Fruit fly (Drosophila melanogaster): ENCODE results near the gene NetA.
A peak's percentile ranks its signal among the peaks of the same experiment; 100 is the strongest.

The NetA gene

DNA sequence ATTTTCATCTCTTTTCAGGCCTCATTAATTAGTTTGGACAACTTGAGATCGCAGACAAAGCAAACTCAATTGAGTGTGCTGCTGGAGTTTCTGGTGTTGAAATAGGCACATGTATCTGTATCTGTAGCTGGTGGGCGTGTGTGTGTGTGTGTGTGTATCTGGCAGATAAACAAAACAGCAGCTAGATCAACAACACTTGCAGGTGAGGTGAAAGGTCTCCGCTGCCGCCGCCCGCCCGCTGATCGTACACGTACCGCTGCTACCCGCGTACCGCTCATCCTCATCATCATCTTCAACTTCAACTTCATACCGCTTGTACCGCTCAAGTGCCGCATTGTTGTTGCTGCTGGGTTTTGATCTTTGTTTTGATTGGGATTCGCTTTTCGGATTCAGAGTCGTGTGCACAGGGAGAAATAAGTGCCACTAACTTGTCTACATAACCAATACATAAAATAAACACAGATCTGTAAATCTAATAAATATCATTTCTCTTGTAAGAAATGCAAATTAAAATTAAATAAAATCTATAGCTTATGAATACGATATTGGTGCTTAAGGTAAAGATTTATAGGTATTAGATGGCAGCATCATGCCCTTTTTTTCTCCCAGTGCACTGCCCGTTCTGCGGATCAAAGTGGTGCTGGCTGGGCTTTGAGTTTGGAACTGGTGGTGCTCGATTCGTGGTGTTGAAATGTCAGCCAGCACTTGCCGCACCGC, 26.5 kb downstream of the NetA start (continued):
- peak; percentile 83 for TF ChIP-seq CG2202 (tag; optimal IDR thresholded peaks at IDR 0.05)
- peak; percentile 52 for TF ChIP-seq CG13123 (GFP tag; optimal IDR thresholded peaks at IDR 0.05)
- TF ChIP-seq Lhr (GFP tag; optimal IDR thresholded peaks at IDR 0.05) = peak; percentile 64
- no peak for TF ChIP-seq sima (GFP tag; optimal IDR thresholded peaks at IDR 0.05)
- TF ChIP-seq peb (GFP tag; IDR thresholded peaks at IDR 0.05) = peak; percentile 59
- TF ChIP-seq chn (GFP tag; optimal IDR thresholded peaks at IDR 0.05) = peak; percentile 74
- TF ChIP-seq h (optimal IDR thresholded peaks at IDR 0.05) = no peak
- peak; percentile 47 for TF ChIP-seq Antp (GFP tag; optimal IDR thresholded peaks at IDR 0.05)
- TF ChIP-seq HLHmδ (GFP tag; optimal IDR thresholded peaks at IDR 0.05) = peak; percentile 79
- peak; percentile 56; the same call in 2 of the 3 replicates for TF ChIP-seq Mrtf (GFP tag; IDR thresholded peaks at IDR 0.05)
- no peak for TF ChIP-seq CG9932 (GFP tag; IDR thresholded peaks at IDR 0.05)
- TF ChIP-seq Abd-B (GFP tag; optimal IDR thresholded peaks at IDR 0.05) = peak; percentile 83
- peak; percentile 60 for TF ChIP-seq Jarid2 (GFP tag; optimal IDR thresholded peaks at IDR 0.05)
- TF ChIP-seq CG13296 (GFP tag; optimal IDR thresholded peaks at IDR 0.05) = peak; percentile 37
- TF ChIP-seq CG4328 (GFP tag; optimal IDR thresholded peaks at IDR 0.05) = peak; percentile 63
- no peak for TF ChIP-seq sna (GFP tag; IDR thresholded peaks at IDR 0.05; ENCODE audit: partially characterized antibody)
- TF ChIP-seq toy (GFP tag; IDR thresholded peaks at IDR 0.05) = no peak
- peak; percentile 87 for TF ChIP-seq CG17359 (tag; optimal IDR thresholded peaks at IDR 0.05)
- TF ChIP-seq CG10147 (GFP tag; optimal IDR thresholded peaks at IDR 0.05) = peak; percentile 34
- TF ChIP-seq E2f2 (GFP tag; IDR thresholded peaks at IDR 0.05) = peak; percentile 46; the same call in 1 of the 2 replicates
- TF ChIP-seq Oaz (GFP tag; IDR thresholded peaks at IDR 0.05) = 0 out of 2 replicates have a peak, but pooled peaks have one; percentile 21
- TF ChIP-seq her (GFP tag; optimal IDR thresholded peaks at IDR 0.05) = peak; percentile 3
- peak; percentile 79 for TF ChIP-seq CG1602 (GFP tag; optimal IDR thresholded peaks at IDR 0.05)
- peak; percentile 72 for TF ChIP-seq CG5245 (GFP tag; optimal IDR thresholded peaks at IDR 0.05)
- peak; percentile 13 for TF ChIP-seq CG9797 (GFP tag; optimal IDR thresholded peaks at IDR 0.05)
- TF ChIP-seq CG17186 (GFP tag; optimal IDR thresholded peaks at IDR 0.05) = peak; percentile 9
- TF ChIP-seq CG15011 (GFP tag; optimal IDR thresholded peaks at IDR 0.05) = peak; percentile 50
- TF ChIP-seq CG10431 (GFP tag; optimal IDR thresholded peaks at IDR 0.05) = peak; percentile 48
- TF ChIP-seq H2.0 (GFP tag; IDR thresholded peaks at IDR 0.05) = peak; percentile 73
- TF ChIP-seq vvl (GFP tag; IDR thresholded peaks at IDR 0.05) = peak; percentile 88
- TF ChIP-seq cad (GFP tag; optimal IDR thresholded peaks at IDR 0.05) = no peak
- peak; percentile 71 to 72 for TF ChIP-seq Pdp1 (GFP tag; optimal IDR thresholded peaks at IDR 0.05)
- peak; percentile 1 for TF ChIP-seq gcm2 (GFP tag; optimal IDR thresholded peaks at IDR 0.05)
- peak; percentile 64 for TF ChIP-seq Usf (GFP tag; optimal IDR thresholded peaks at IDR 0.05)
- no peak for TF ChIP-seq CG6175 (GFP tag; IDR thresholded peaks at IDR 0.05)
- no peak for TF ChIP-seq MBD-R2 (GFP tag; IDR thresholded peaks at IDR 0.05)
- TF ChIP-seq tup (GFP tag; optimal IDR thresholded peaks at IDR 0.05) = peak; percentile 28
- TF ChIP-seq Oli (tag; optimal IDR thresholded peaks at IDR 0.05) = peak; percentile 89
- peak; percentile 29 for TF ChIP-seq Sry-δ (GFP tag; optimal IDR thresholded peaks at IDR 0.05)
- peak; percentile 83 for TF ChIP-seq nerfin-1 (tag; optimal IDR thresholded peaks at IDR 0.05)
- TF ChIP-seq schlank (tag; optimal IDR thresholded peaks at IDR 0.05) = no peak
- TF ChIP-seq CG15601 (tag; optimal IDR thresholded peaks at IDR 0.05) = peak; percentile 80
- TF ChIP-seq B-H1 (GFP tag; IDR thresholded peaks at IDR 0.05) = peak; percentile 47; the same call in 2 of the 3 replicates
- TF ChIP-seq CG13624 (GFP tag; optimal IDR thresholded peaks at IDR 0.05) = peak; percentile 48
- peak; percentile 53 for TF ChIP-seq bab2 (GFP tag; optimal IDR thresholded peaks at IDR 0.05)
- no peak for TF ChIP-seq br (optimal IDR thresholded peaks at IDR 0.05)
- no peak for TF ChIP-seq Taf1 (GFP tag; IDR thresholded peaks at IDR 0.05)
- TF ChIP-seq az2 (GFP tag; optimal IDR thresholded peaks at IDR 0.05) = peak; percentile 83
- TF ChIP-seq CG13775 (GFP tag; optimal IDR thresholded peaks at IDR 0.05) = peak; percentile 77
- TF ChIP-seq jing (GFP tag; optimal IDR thresholded peaks at IDR 0.05) = peak; percentile 70
- peak; percentile 66 for TF ChIP-seq Mad (GFP tag; optimal IDR thresholded peaks at IDR 0.05)
